Fruit fly (Drosophila melanogaster): ENCODE measurements around the gene CDase.

CDase gene

dm6 chr3R:30459066-30459935 is at the start of gene CDase, which contains the start of gene CG2224:
Gene CDase, plus strand, starts transcription at chr3R:30459521.
Gene CG2224, minus strand, starts transcription at chr3R:30459300.
- TF ChIP-seq CG1620 (GFP tag; optimal IDR thresholded peaks at IDR 0.05) (no peak), kay (GFP tag; ENCODE audit: borderline replicate concordance) (peak; percentile 94), tj (GFP tag; optimal IDR thresholded peaks at IDR 0.05) (no peak), bab1 (GFP tag; optimal IDR thresholded peaks at IDR 0.05) (peak; percentile 69), CG11617 (GFP tag; optimal IDR thresholded peaks at IDR 0.05) (no peak)

- TF ChIP-seq CG7101 (tag; optimal IDR thresholded peaks at IDR 0.05) (no peak), Hr96 (GFP tag; optimal IDR thresholded peaks at IDR 0.05) (no peak), pad (GFP tag; optimal IDR thresholded peaks at IDR 0.05) (no peak), bab1 (GFP tag; optimal IDR thresholded peaks at IDR 0.05) (peak; percentile 5), Crg-1 (GFP tag; optimal IDR thresholded peaks at IDR 0.05) (no peak)
Observed at dm6 chr3R:30413795-30414194, 45.5 kb upstream of the CDase start.

- no peak for TF ChIP-seq Clk (GFP tag; optimal IDR thresholded peaks at IDR 0.05)
- no peak for TF ChIP-seq Crg-1 (GFP tag; optimal IDR thresholded peaks at IDR 0.05)
- TF ChIP-seq pad (GFP tag; optimal IDR thresholded peaks at IDR 0.05), result no peak
- no peak for TF ChIP-seq ovo (GFP tag; optimal IDR thresholded peaks at IDR 0.05)
- TF ChIP-seq CG12768 (GFP tag; optimal IDR thresholded peaks at IDR 0.05), result no peak
- TF ChIP-seq CG11617 (GFP tag; optimal IDR thresholded peaks at IDR 0.05), result no peak
- TF ChIP-seq CG7101 (tag; optimal IDR thresholded peaks at IDR 0.05), result no peak
- TF ChIP-seq toe (GFP tag; optimal IDR thresholded peaks at IDR 0.05), result no peak
- no peak for TF ChIP-seq tj (GFP tag; optimal IDR thresholded peaks at IDR 0.05)
- no peak for TF ChIP-seq CG7045 (GFP tag; optimal IDR thresholded peaks at IDR 0.05)
Observed at dm6 chr3R:30416765-30417274, 42.5 kb upstream of the CDase start.

dm6 chr3R:30419216-30419615 is 40.1 kb upstream of the CDase start:
- TF ChIP-seq kay (GFP tag; ENCODE audit: borderline replicate concordance) (peak; percentile 50), CG7101 (tag; optimal IDR thresholded peaks at IDR 0.05) (no peak), tj (GFP tag; optimal IDR thresholded peaks at IDR 0.05) (no peak), CG7045 (GFP tag; optimal IDR thresholded peaks at IDR 0.05) (no peak), Hr96 (GFP tag; optimal IDR thresholded peaks at IDR 0.05) (no peak), Mnt (GFP tag; optimal IDR thresholded peaks at IDR 0.05) (no peak), ovo (GFP tag; optimal IDR thresholded peaks at IDR 0.05) (no peak), cic (GFP tag; optimal IDR thresholded peaks at IDR 0.05) (no peak)

- TF ChIP-seq Mnt (GFP tag; optimal IDR thresholded peaks at IDR 0.05), result no peak
- TF ChIP-seq Clk (GFP tag; optimal IDR thresholded peaks at IDR 0.05), result no peak
- no peak for TF ChIP-seq CG12768 (GFP tag; optimal IDR thresholded peaks at IDR 0.05)
Observed at dm6 chr3R:30422871-30423270, 36.5 kb upstream of the CDase start, which contains the start of the genes CG2217 and CG42740. Gene CG2217, minus strand, starts transcription at chr3R:30422971. Gene CG42740, minus strand, starts transcription at chr3R:30422971.

dm6 chr3R:30423695-30424094 is 35.6 kb upstream of the CDase start, which contains the start of the genes CG15535 and mRpS18C:
Gene CG15535, minus strand, starts transcription at chr3R:30423929.
Gene mRpS18C, plus strand, starts transcription at chr3R:30423974.
- TF ChIP-seq CG1620 (GFP tag; optimal IDR thresholded peaks at IDR 0.05) (no peak), CG11617 (GFP tag; optimal IDR thresholded peaks at IDR 0.05) (peak; percentile 36), CG14711 (tag; optimal IDR thresholded peaks at IDR 0.05) (no peak), Crg-1 (GFP tag; optimal IDR thresholded peaks at IDR 0.05) (no peak), Mnt (GFP tag; optimal IDR thresholded peaks at IDR 0.05) (peak; percentile 90), toe (GFP tag; optimal IDR thresholded peaks at IDR 0.05) (peak; percentile 43), CG12768 (GFP tag; optimal IDR thresholded peaks at IDR 0.05) (no peak), CG33017 (tag; optimal IDR thresholded peaks at IDR 0.05) (no peak), CG5204 (GFP tag; optimal IDR thresholded peaks at IDR 0.05) (peak; percentile 41), Clk (GFP tag; optimal IDR thresholded peaks at IDR 0.05) (peak; percentile 21), bab1 (GFP tag; optimal IDR thresholded peaks at IDR 0.05) (peak; percentile 46), cic (GFP tag; optimal IDR thresholded peaks at IDR 0.05) (peak; percentile 23), pad (GFP tag; optimal IDR thresholded peaks at IDR 0.05) (peak; percentile 25), kay (GFP tag; ENCODE audit: borderline replicate concordance) (peak; percentile 92), CG7101 (tag; optimal IDR thresholded peaks at IDR 0.05) (peak; percentile 50)

- TF ChIP-seq CG11617 (GFP tag; optimal IDR thresholded peaks at IDR 0.05) (no peak), CG12768 (GFP tag; optimal IDR thresholded peaks at IDR 0.05) (no peak), bab1 (GFP tag; optimal IDR thresholded peaks at IDR 0.05) (peak; percentile 19), CG1620 (GFP tag; optimal IDR thresholded peaks at IDR 0.05) (no peak), Crg-1 (GFP tag; optimal IDR thresholded peaks at IDR 0.05) (no peak), tj (GFP tag; optimal IDR thresholded peaks at IDR 0.05) (no peak), CG7045 (GFP tag; optimal IDR thresholded peaks at IDR 0.05) (no peak)
Observed at dm6 chr3R:30424993-30425392, 34.3 kb upstream of the CDase start, which contains the start of gene CG15536. Gene CG15536, minus strand, starts transcription at chr3R:30425162.
